Worm (Caenorhabditis elegans) whole organism, L4 larva: ENCODE results near the gene C09E7.10.
"Not testable (repeated sequence)": the region's sequence is repeated elsewhere in the genome, so short reads cannot be mapped to it uniquely, and the experiment has no call there.

ENCODE experiments used
- D1046.2 ChIP-seq: fragments of 200-800 bp; sonication (Bioruptor generic); IDR thresholded peaks from 2 replicates; pipeline ENCODE4 v1.3.6; 2022; ENCODE audit warnings: missing genetic modification characterization, missing compliant biosample characterization
- T20F7.1 ChIP-seq: fragments of 200-800 bp; sonication (Bioruptor generic); optimal IDR thresholded peaks from 2 replicates; lab custom pipeline; 2018; ENCODE audit warnings: mild to moderate bottlenecking, missing genetic modification characterization, missing compliant biosample characterization
- Y75B8A.6 ChIP-seq: fragments of 200-800 bp; sonication (Bioruptor generic); IDR thresholded peaks from 2 replicates; pipeline ENCODE4 v1.3.6; 2022; ENCODE audit warnings: missing genetic modification reagents, missing genetic modification characterization, missing compliant biosample characterization
- ZK337.2 ChIP-seq: fragments of 200-800 bp; sonication (Bioruptor generic); IDR thresholded peaks from 2 replicates; pipeline ENCODE4 v1.3.6; 2022; ENCODE audit warnings: missing genetic modification reagents, missing genetic modification characterization, missing compliant biosample characterization
- aha-1 ChIP-seq: fragments of 150-350 bp; peaks from one replicate; lab custom pipeline; 2014; ENCODE audit warnings: missing biosample characterization, missing genetic modification characterization
- ceh-44 ChIP-seq: fragments of 200-800 bp; sonication (Bioruptor generic); IDR thresholded peaks from 2 replicates; pipeline ENCODE4 v1.3.6; 2022; ENCODE audit warnings: missing genetic modification reagents, missing genetic modification characterization, missing compliant biosample characterization
- ctbp-1 ChIP-seq: fragments of 200-800 bp; sonication (Bioruptor generic); IDR thresholded peaks from 2 replicates; pipeline ENCODE4 v1.3.6; 2022; ENCODE audit warnings: missing genetic modification reagents, missing genetic modification characterization, missing compliant biosample characterization
- daf-16 ChIP-seq, 3 experiments: sonication (generic microtip); optimal IDR thresholded peaks; 2 replicates each; lab custom pipeline; 2016 to 2017; ENCODE audit warnings: missing genetic modification characterization in 3 of 3, missing genetic modification reagents in 3 of 3, mild to moderate bottlenecking in 2 of 3, missing compliant biosample characterization in 2 of 3, missing biosample characterization in 1 of 3, moderate library complexity in 1 of 3
- daf-19 ChIP-seq: fragments of 200-800 bp; sonication (Bioruptor generic); conservative IDR thresholded peaks from 2 replicates; pipeline ENCODE4 v1.3.6; 2022; ENCODE audit warnings: missing genetic modification characterization, missing compliant biosample characterization
- dmd-6 ChIP-seq: fragments of 200-800 bp; sonication (Bioruptor generic); IDR thresholded peaks from 2 replicates; pipeline ENCODE4 v1.3.6; 2022; ENCODE audit warnings: missing genetic modification reagents, missing genetic modification characterization, missing compliant biosample characterization
- dpl-1 ChIP-seq: fragments of 150-350 bp; optimal IDR thresholded peaks from 2 replicates; lab custom pipeline; 2014; ENCODE audit warnings: missing biosample characterization, missing genetic modification reagents, missing genetic modification characterization
- dve-1 ChIP-seq: sonication (generic microtip); optimal IDR thresholded peaks from 2 replicates; lab custom pipeline; 2017; ENCODE audit warnings: antibody characterized with exemption, mild to moderate bottlenecking, missing genetic modification characterization, missing compliant biosample characterization; ENCODE audit not compliant: insufficient read depth
- egl-43 ChIP-seq: fragments of 200-800 bp; sonication (Bioruptor generic); IDR thresholded peaks from 2 replicates; pipeline ENCODE4 v1.3.6; 2022; ENCODE audit warnings: missing genetic modification reagents, missing genetic modification characterization, missing compliant biosample characterization
- hif-1 ChIP-seq, 2 experiments: sonication (generic microtip); optimal IDR thresholded peaks; 2 replicates each; lab custom pipeline; 2016 to 2017; ENCODE audit warnings: missing compliant biosample characterization in 2 of 2, missing genetic modification characterization in 2 of 2, missing genetic modification reagents in 2 of 2, missing genotype in 2 of 2, mild to moderate bottlenecking in 1 of 2
- hlh-11 ChIP-seq: fragments of 200-800 bp; sonication (Bioruptor generic); optimal IDR thresholded peaks from 2 replicates; lab custom pipeline; 2018; ENCODE audit warnings: mild to moderate bottlenecking, missing genetic modification characterization, missing compliant biosample characterization
- hlh-30 ChIP-seq: sonication (generic microtip); optimal IDR thresholded peaks from 2 replicates; lab custom pipeline; 2017; ENCODE audit warnings: antibody characterized with exemption, mild to moderate bottlenecking, missing genetic modification characterization, missing compliant biosample characterization; ENCODE audit not compliant: insufficient read depth
- hmg-1.1 ChIP-seq: fragments of 200-800 bp; sonication (Bioruptor generic); IDR thresholded peaks from 2 replicates; pipeline ENCODE4 v1.3.6; 2022; ENCODE audit warnings: missing genetic modification reagents, missing genetic modification characterization, missing compliant biosample characterization
- lin-13 ChIP-seq: fragments of 150-350 bp; optimal IDR thresholded peaks from 2 replicates; lab custom pipeline; 2014; ENCODE audit warnings: missing biosample characterization, missing genetic modification reagents, missing genetic modification characterization
- lin-29 ChIP-seq: fragments of 200-800 bp; sonication (Bioruptor generic); IDR thresholded peaks from 2 replicates; pipeline ENCODE4 v1.3.6; 2022; ENCODE audit warnings: missing genetic modification reagents, missing genetic modification characterization, missing compliant biosample characterization
- lin-38 ChIP-seq: fragments of 200-800 bp; sonication (Bioruptor generic); IDR thresholded peaks from 2 replicates; pipeline ENCODE4 v1.3.6; 2022; ENCODE audit warnings: missing genetic modification reagents, missing genetic modification characterization, missing compliant biosample characterization
- mdl-1 ChIP-seq, 2 experiments: fragments of 150-350 bp in 1 of 2; sonication (generic microtip) in 1 of 2; optimal IDR thresholded peaks; 2 replicates each; lab custom pipeline; 2014 to 2017; ENCODE audit warnings: missing biosample characterization in 2 of 2, missing genetic modification characterization in 2 of 2
- mxl-2 ChIP-seq: fragments of 200-800 bp; sonication (Bioruptor generic); conservative IDR thresholded peaks from 2 replicates; pipeline ENCODE4 v1.3.6; 2022; ENCODE audit warnings: missing genetic modification reagents, missing genetic modification characterization, missing compliant biosample characterization
- mxl-3 ChIP-seq: fragments of 200-800 bp; sonication (Bioruptor generic); optimal IDR thresholded peaks from 2 replicates; lab custom pipeline; 2018; ENCODE audit warnings: mild to moderate bottlenecking, missing genetic modification characterization, missing compliant biosample characterization
- nhr-237 ChIP-seq: sonication (generic microtip); optimal IDR thresholded peaks from 2 replicates; lab custom pipeline; 2017; ENCODE audit warnings: missing biosample characterization, missing genetic modification characterization
- nhr-28 ChIP-seq: fragments of 150-350 bp; optimal IDR thresholded peaks from 2 replicates; lab custom pipeline; 2014; ENCODE audit warnings: missing biosample characterization, missing genetic modification characterization
- nhr-48 ChIP-seq: sonication (generic microtip); optimal IDR thresholded peaks from 2 replicates; lab custom pipeline; 2016; ENCODE audit warnings: mild to moderate bottlenecking, missing genetic modification characterization, missing compliant biosample characterization
- pha-4 ChIP-seq, 2 experiments: fragments of 150-350 bp in 1 of 2; fragments of 200-800 bp in 1 of 2; sonication (Bioruptor generic) in 1 of 2; IDR thresholded peaks in 1 of 2; optimal IDR thresholded peaks in 1 of 2; 2 replicates each; pipeline versions ENCODE4 v1.3.6 to Lab custom; 2014 to 2022; ENCODE audit warnings: missing genetic modification characterization in 2 of 2, missing genetic modification reagents in 2 of 2, missing biosample characterization in 1 of 2, missing compliant biosample characterization in 1 of 2
- rbr-2 ChIP-seq: sonication (generic microtip); optimal IDR thresholded peaks from 2 replicates; lab custom pipeline; 2016; ENCODE audit warnings: missing genotype, missing genetic modification characterization, missing compliant biosample characterization
- saeg-2 ChIP-seq: fragments of 200-800 bp; sonication (Bioruptor generic); IDR thresholded peaks from 2 replicates; pipeline ENCODE4 v1.3.6; 2022; ENCODE audit warnings: missing genetic modification reagents, missing genetic modification characterization, missing compliant biosample characterization
- snpc-4 ChIP-seq: fragments of 150-350 bp; optimal IDR thresholded peaks from 2 replicates; lab custom pipeline; 2014; ENCODE audit warnings: missing biosample characterization, missing genetic modification characterization
- tag-97 ChIP-seq: fragments of 200-800 bp; sonication (Bioruptor generic); IDR thresholded peaks from 2 replicates; pipeline ENCODE4 v1.3.6; 2022; ENCODE audit warnings: missing genetic modification characterization, missing compliant biosample characterization
- tra-1 ChIP-seq: fragments of 200-800 bp; sonication (Bioruptor generic); IDR thresholded peaks from 2 replicates; pipeline ENCODE4 v1.3.6; 2022; ENCODE audit warnings: missing genetic modification reagents, missing genetic modification characterization, missing compliant biosample characterization
- unc-130 ChIP-seq: sonication (generic microtip); optimal IDR thresholded peaks from 2 replicates; lab custom pipeline; 2016; ENCODE audit warnings: missing genetic modification reagents, missing genetic modification characterization, missing compliant biosample characterization
- unc-62 ChIP-seq, 3 experiments: fragments of 150-350 bp in 1 of 3; sonication (generic microtip); optimal IDR thresholded peaks in 2 of 3; peaks in 1 of 3; 1 replicate in 1 of 3; 2 replicates in 2 of 3; lab custom pipeline; 2014 to 2017; ENCODE audit warnings: missing biosample characterization in 3 of 3, missing genetic modification characterization in 3 of 3, missing genetic modification reagents in 3 of 3, missing genotype in 1 of 3
- zfp-2 ChIP-seq: sonication (generic microtip); optimal IDR thresholded peaks from 2 replicates; lab custom pipeline; 2016; ENCODE audit warnings: mild to moderate bottlenecking, missing genetic modification characterization, missing compliant biosample characterization

The C09E7.10 gene

DNA sequence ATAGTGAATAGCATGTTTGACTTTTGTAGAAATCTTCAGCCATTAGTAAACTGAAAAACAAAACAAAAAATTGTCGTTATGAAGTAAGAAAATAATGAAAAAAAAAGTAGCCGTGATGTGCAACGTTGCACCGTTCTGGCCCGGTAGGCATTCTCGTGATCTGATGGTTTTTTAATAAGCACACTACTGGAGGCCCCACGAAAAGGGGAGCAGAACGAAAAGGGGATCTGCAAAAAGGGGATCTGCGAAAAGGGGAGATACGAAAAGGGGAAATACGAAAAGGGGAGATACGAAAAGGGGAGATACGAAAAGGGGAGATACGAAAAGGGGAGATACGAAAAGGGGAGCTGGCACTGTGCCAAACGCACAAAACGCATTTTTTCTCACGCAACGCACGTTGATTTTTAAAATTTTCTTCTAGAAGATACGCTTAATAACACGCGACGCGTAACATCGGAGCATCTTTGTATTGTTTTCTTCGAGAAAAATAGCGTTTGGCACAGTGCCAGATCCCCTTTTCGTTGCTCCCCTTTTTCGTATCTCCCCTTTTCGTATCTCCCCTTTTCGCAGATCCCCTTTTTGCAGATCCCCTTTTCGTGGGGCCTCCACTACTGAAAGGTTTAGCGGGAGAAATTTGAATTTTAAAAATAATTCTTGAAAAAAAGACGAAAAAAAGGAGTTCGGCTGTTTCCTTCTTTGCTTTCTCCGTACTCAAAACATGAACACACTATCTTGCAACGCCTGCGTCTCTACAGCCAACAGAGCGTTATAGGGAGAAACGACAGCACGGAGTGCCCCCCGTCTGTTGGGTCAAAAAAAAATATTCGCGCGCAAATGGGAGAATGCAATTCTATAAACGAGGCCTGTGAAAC, 31.6 kb upstream of the C09E7.10 start, which contains the start of gene C09E7.7 (continued):
- TF ChIP-seq egl-43 (peak; percentile 66), aha-1 (peak; percentile 95), tra-1 (peak; percentile 55; the same call in 1 of the 2 replicates), nhr-28 (tag; lab: Kevin White, UChicago) (peak; percentile 2), T20F7.1 (GFP tag; lab: Kevin White, UChicago) (peak; percentile 57), unc-130 (peak; percentile 49), nhr-48 (tag; lab: Kevin White, UChicago) (peak; percentile 56), tag-97 (GFP tag; lab: Robert Waterston, UW) (0 out of 2 replicates have a peak, but pooled peaks have one; percentile 44), dve-1 (tag; lab: Kevin White, UChicago) (peak; percentile 7), saeg-2 (GFP tag; lab: Robert Waterston, UW) (0 out of 2 replicates have a peak, but pooled peaks have one; percentile 26), daf-19 (GFP tag; lab: Robert Waterston, UW) (0 out of 2 replicates have a peak, but pooled peaks have one; percentile 28), ZK337.2 (GFP tag; lab: Robert Waterston, UW) (peak; percentile 79), mxl-3 (GFP tag; lab: Kevin White, UChicago) (peak; percentile 35), ceh-44 (GFP tag; lab: Robert Waterston, UW) (peak; percentile 77), unc-62 (GFP tag; optimal IDR thresholded peaks at IDR 0.05 in 1 of 2; lab: Kevin White, UChicago) (peak in 1 of 2 experiments; percentile 63), ctbp-1 (GFP tag; lab: Robert Waterston, UW) (peak; percentile 71; the same call in 1 of the 2 replicates), pha-4 (GFP tag; IDR thresholded peaks at IDR 0.05; lab: Robert Waterston, UW) (peak; percentile 55; the same call in 1 of the 2 replicates), pha-4 (tag; optimal IDR thresholded peaks at IDR 0.05; lab: Kevin White, UChicago) (peak; percentile 22), lin-29 (GFP tag; lab: Robert Waterston, UW) (0 out of 2 replicates have a peak, but pooled peaks have one; percentile 40), D1046.2 (GFP tag; lab: Robert Waterston, UW) (peak; percentile 54; the same call in 1 of the 2 replicates), lin-13 (GFP tag; lab: Kevin White, UChicago) (peak; percentile 6), hlh-11 (peak; percentile 69), hmg-1.1 (GFP tag; lab: Robert Waterston, UW) (peak; percentile 77), mdl-1 (tag; optimal IDR thresholded peaks at IDR 0.05; lab: Kevin White, UChicago) (peak in 1 of 2 experiments; percentile 38), hif-1 (tag; optimal IDR thresholded peaks at IDR 0.05; lab: Kevin White, UChicago) (peak in 1 of 2 experiments; percentile 51), rbr-2 (peak; percentile 61), mxl-2 (GFP tag; lab: Robert Waterston, UW) (peak; percentile 15; the same call in 1 of the 2 replicates), daf-16 (GFP tag; optimal IDR thresholded peaks at IDR 0.05; lab: Kevin White, UChicago) (peak in 1 of 2 experiments; percentile 25), daf-16 (tag; optimal IDR thresholded peaks at IDR 0.05; lab: Kevin White, UChicago) (peak; percentile 37), lin-38 (GFP tag; lab: Robert Waterston, UW) (peak; percentile 76), hlh-30 (tag; lab: Kevin White, UChicago) (peak; percentile 55), dmd-6 (GFP tag; lab: Robert Waterston, UW) (peak; percentile 62), zfp-2 (tag; lab: Kevin White, UChicago) (peak; percentile 10), dpl-1 (peak; percentile 48), Y75B8A.6 (GFP tag; lab: Robert Waterston, UW) (0 out of 2 replicates have a peak, but pooled peaks have one; percentile 14)
- not testable (repeated sequence) for TF ChIP-seq unc-62 (tag; optimal IDR thresholded peaks at IDR 0.05; lab: Kevin White, UChicago)

DNA sequence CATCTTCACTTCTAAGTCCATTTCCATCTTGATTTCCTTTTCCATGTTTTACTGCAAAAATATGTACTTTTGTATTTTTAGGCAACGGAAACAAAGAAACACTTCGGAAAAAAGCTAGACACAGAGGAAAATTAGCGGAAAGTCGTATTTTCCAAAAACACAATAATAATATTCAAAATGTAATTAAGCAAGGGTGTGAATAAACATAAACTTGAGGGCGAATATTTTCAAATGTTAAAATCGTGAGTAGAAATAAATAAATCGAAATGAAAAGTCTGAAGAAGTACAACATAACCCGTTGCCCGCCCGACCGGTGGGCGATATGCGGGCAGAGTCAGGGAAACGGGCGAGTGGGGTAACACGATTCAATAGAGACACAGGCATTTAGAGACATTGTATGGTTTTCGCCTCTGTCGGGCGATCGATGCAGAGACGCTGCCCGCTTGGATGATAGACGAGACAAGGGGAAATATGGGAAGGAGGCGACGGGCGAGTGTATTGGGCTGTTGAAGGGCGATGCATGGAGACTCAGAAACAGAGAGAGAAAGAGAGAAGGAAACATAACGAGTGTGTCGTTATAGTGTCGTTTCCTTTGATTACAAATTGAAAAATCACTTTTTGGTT, 17.2 kb upstream of the C09E7.10 start, which contains the start of gene C09E7.4:
Gene C09E7.4, minus strand, starts transcription at position 51 of the 624 bp plus-strand sequence.
- TF ChIP-seq nhr-237 (tag; lab: Kevin White, UChicago) (no peak), unc-62 (GFP tag; optimal IDR thresholded peaks at IDR 0.05 in 1 of 2; lab: Kevin White, UChicago) (peak in 1 of 2 experiments; percentile 77), unc-62 (tag; optimal IDR thresholded peaks at IDR 0.05; lab: Kevin White, UChicago) (no peak), rbr-2 (peak; percentile 7), aha-1 (peak; percentile 96), snpc-4 (no peak)
- TF ChIP-seq, all 104 proteins: peak for 3
